Worm (Caenorhabditis elegans) whole organism, L4 larva: Measurements from ENCODE around the gene F13E9.9.

ENCODE experiments used
- R02D3.7 ChIP-seq: fragments of 150-350 bp; sonication (generic microtip); optimal IDR thresholded peaks from 3 replicates; lab custom pipeline; 2014; ENCODE audit warnings: missing biosample characterization, missing genetic modification characterization
- ama-1 ChIP-seq: fragments of 150-350 bp; optimal IDR thresholded peaks from 2 replicates; lab custom pipeline; 2014; ENCODE audit warnings: inconsistent platforms, mixed read lengths
- ceh-82 ChIP-seq: sonication (generic microtip); optimal IDR thresholded peaks from 2 replicates; lab custom pipeline; 2017; ENCODE audit warnings: missing biosample characterization, missing genetic modification characterization
- daf-8 ChIP-seq: fragments of 200-800 bp; sonication (Bioruptor generic); IDR thresholded peaks from 2 replicates; pipeline ENCODE4 v1.3.6; 2022; ENCODE audit warnings: missing genetic modification characterization, missing compliant biosample characterization
- dve-1 ChIP-seq: sonication (generic microtip); optimal IDR thresholded peaks from 2 replicates; lab custom pipeline; 2017; ENCODE audit warnings: antibody characterized with exemption, mild to moderate bottlenecking, missing genetic modification characterization, missing compliant biosample characterization; ENCODE audit not compliant: insufficient read depth
- hlh-30 ChIP-seq: sonication (generic microtip); optimal IDR thresholded peaks from 2 replicates; lab custom pipeline; 2017; ENCODE audit warnings: antibody characterized with exemption, mild to moderate bottlenecking, missing genetic modification characterization, missing compliant biosample characterization; ENCODE audit not compliant: insufficient read depth
- lin-15B ChIP-seq: fragments of 150-350 bp; sonication (generic microtip); optimal IDR thresholded peaks from 3 replicates; lab custom pipeline; 2014; ENCODE audit warnings: missing biosample characterization, missing genetic modification characterization
- nhr-10 ChIP-seq: fragments of 150-350 bp; optimal IDR thresholded peaks from 2 replicates; lab custom pipeline; 2014; ENCODE audit warnings: missing biosample characterization, missing genetic modification characterization
- snpc-4 ChIP-seq: fragments of 150-350 bp; optimal IDR thresholded peaks from 2 replicates; lab custom pipeline; 2014; ENCODE audit warnings: missing biosample characterization, missing genetic modification characterization
- unc-62 ChIP-seq, 3 experiments: fragments of 150-350 bp in 1 of 3; sonication (generic microtip); optimal IDR thresholded peaks in 2 of 3; peaks in 1 of 3; 1 replicate in 1 of 3; 2 replicates in 2 of 3; lab custom pipeline; 2014 to 2017; ENCODE audit warnings: missing biosample characterization in 3 of 3, missing genetic modification characterization in 3 of 3, missing genetic modification reagents in 3 of 3, missing genotype in 1 of 3
- ztf-11 ChIP-seq: fragments of 150-350 bp; optimal IDR thresholded peaks from 2 replicates; lab custom pipeline; 2014; ENCODE audit warnings: missing biosample characterization, missing genetic modification characterization
- ztf-7 ChIP-seq: fragments of 150-350 bp; optimal IDR thresholded peaks from 2 replicates; lab custom pipeline; 2014; ENCODE audit warnings: missing biosample characterization, missing genetic modification characterization

ce11 chrIV:10884263-10884662 is 14.7 kb downstream of the F13E9.9 start, which contains the start of gene F13E9.5:
- TF ChIP-seq nhr-10 (tag; lab: Kevin White, UChicago) = no peak
- TF ChIP-seq daf-8 = no peak
- no peak for TF ChIP-seq ama-1 (lab: Kevin White, UChicago)
- no peak for TF ChIP-seq lin-15B (tag; lab: Kevin White, UChicago)
- no peak for TF ChIP-seq ztf-7 (tag; lab: Kevin White, UChicago)
- no peak for TF ChIP-seq unc-62 (GFP tag; optimal IDR thresholded peaks at IDR 0.05 in 1 of 2; lab: Kevin White, UChicago)
- TF ChIP-seq unc-62 (tag; optimal IDR thresholded peaks at IDR 0.05; lab: Kevin White, UChicago) = no peak
- no peak for TF ChIP-seq snpc-4 (tag; lab: Kevin White, UChicago)
- no peak for TF ChIP-seq dve-1 (tag; lab: Kevin White, UChicago)
- TF ChIP-seq ceh-82 = no peak
- TF ChIP-seq hlh-30 = no peak
- TF ChIP-seq ztf-11 = no peak
- TF ChIP-seq R02D3.7 (tag; lab: Kevin White, UChicago) = no peak
